Fruit fly (Drosophila melanogaster): Measurements from ENCODE around the gene pnr.

The pnr gene

DNA sequence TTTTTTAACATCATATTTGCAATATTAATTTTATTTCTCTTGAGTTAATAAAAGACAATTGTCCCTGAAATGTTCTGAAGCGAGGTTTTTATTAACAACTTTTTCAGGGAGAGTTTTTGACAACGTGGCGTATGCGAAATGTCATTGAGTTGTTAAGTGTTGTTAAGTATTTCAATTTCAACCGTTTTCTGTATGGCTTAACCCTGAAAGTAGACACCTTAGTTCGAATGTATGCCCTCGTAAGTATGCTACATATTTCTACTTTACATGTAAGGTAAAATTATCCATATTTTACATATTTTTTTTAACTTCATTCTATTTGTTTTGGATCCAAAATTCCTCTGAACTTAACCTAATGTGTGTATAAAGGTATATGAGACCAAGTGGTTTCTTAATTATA is 21.9 kb upstream of the pnr start (continued):
- TF ChIP-seq CG8632 (GFP tag; optimal IDR thresholded peaks at IDR 0.05) (no peak), CG32006 (GFP tag; optimal IDR thresholded peaks at IDR 0.05) (no peak), CG11762 (GFP tag; optimal IDR thresholded peaks at IDR 0.05; ENCODE audit: insufficient read depth) (no peak), Eip75B (GFP tag; optimal IDR thresholded peaks at IDR 0.05) (no peak), CG7368 (GFP tag; optimal IDR thresholded peaks at IDR 0.05) (no peak), Hr4 (GFP tag; optimal IDR thresholded peaks at IDR 0.05) (no peak), topi (GFP tag; optimal IDR thresholded peaks at IDR 0.05) (no peak), pdm3 (GFP tag; optimal IDR thresholded peaks at IDR 0.05) (no peak), eg (GFP tag; IDR thresholded peaks at IDR 0.05) (no peak), Hr39 (GFP tag; optimal IDR thresholded peaks at IDR 0.05) (no peak), Met (GFP tag; optimal IDR thresholded peaks at IDR 0.05) (no peak), CG34406 (GFP tag; optimal IDR thresholded peaks at IDR 0.05) (no peak), CG31627 (GFP tag; optimal IDR thresholded peaks at IDR 0.05) (no peak), fkh (GFP tag; optimal IDR thresholded peaks at IDR 0.05) (peak; percentile 84), CG8119 (GFP tag; IDR thresholded peaks at IDR 0.05) (no peak), CG16779 (tag; optimal IDR thresholded peaks at IDR 0.05) (no peak), CG6808 (GFP tag; optimal IDR thresholded peaks at IDR 0.05) (no peak), Sox102F (GFP tag; optimal IDR thresholded peaks at IDR 0.05) (no peak), CG8319 (GFP tag; optimal IDR thresholded peaks at IDR 0.05) (no peak), dsx (GFP tag; optimal IDR thresholded peaks at IDR 0.05; ENCODE audit: poor library complexity, severe bottlenecking) (no peak), lz (GFP tag; optimal IDR thresholded peaks at IDR 0.05) (no peak), Gug (GFP tag; IDR thresholded peaks at IDR 0.05) (no peak), Hr38 (GFP tag; optimal IDR thresholded peaks at IDR 0.05) (no peak), salr (GFP tag; optimal IDR thresholded peaks at IDR 0.05) (no peak), fd59A (GFP tag; optimal IDR thresholded peaks at IDR 0.05) (no peak), svp (GFP tag) (peak; percentile 22), Smox (GFP tag; optimal IDR thresholded peaks at IDR 0.05) (no peak)

DNA sequence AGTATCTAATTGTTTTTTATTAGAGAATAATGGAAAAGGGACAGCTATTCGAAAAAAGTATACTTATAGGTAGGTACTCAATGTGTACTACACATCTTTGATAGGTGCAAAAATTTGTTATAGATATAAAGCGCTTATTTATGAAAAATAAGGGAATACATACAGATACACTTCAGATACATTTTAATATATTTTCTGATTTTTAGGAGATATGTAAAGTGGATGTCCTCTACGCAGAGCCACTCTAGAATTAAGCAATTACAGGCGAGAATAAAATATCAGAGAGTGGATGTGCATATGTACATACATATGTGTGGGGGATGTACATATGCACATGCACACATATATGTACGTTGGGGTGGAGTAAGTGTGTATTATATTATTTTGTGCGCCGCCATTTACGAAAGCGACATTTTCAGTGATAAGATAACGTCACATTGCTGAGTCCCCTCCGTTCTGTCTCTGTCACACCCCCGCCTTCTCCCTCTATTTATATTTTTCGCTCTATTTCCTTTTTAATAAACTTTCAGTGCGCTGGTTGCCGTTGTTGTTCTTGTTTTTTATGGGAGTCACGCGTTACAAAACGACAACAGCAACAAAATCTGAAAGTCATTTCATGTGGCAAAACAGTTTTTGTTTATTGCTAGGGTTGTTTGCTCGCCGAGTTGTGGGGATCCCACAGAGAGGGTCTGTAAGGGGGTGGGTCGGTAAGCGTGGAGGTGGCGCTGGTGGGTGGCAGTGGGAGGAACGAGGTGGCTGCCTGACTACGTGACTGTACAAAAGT is 21.0 kb upstream of the pnr start:
- TF ChIP-seq eg (GFP tag; IDR thresholded peaks at IDR 0.05) (0 out of 3 replicates have a peak, but pooled peaks have one; percentile 6), Ets21C (GFP tag; optimal IDR thresholded peaks at IDR 0.05) (no peak), CG31627 (GFP tag; optimal IDR thresholded peaks at IDR 0.05) (no peak), CG10631 (GFP tag; optimal IDR thresholded peaks at IDR 0.05) (no peak), ss (GFP tag; optimal IDR thresholded peaks at IDR 0.05) (peak in 1 of 2 experiments; percentile 6), Gug (GFP tag; IDR thresholded peaks at IDR 0.05) (no peak), CG8119 (GFP tag; IDR thresholded peaks at IDR 0.05) (0 out of 3 replicates have a peak, but pooled peaks have one; percentile 34), topi (GFP tag; optimal IDR thresholded peaks at IDR 0.05) (no peak), CG6163 (GFP tag; IDR thresholded peaks at IDR 0.05) (peak; percentile 22; the same call in 1 of the 3 replicates), Eip75B (GFP tag; optimal IDR thresholded peaks at IDR 0.05) (no peak), CG10669 (GFP tag; optimal IDR thresholded peaks at IDR 0.05) (no peak), CG6854 (GFP tag; optimal IDR thresholded peaks at IDR 0.05) (no peak), salr (GFP tag; optimal IDR thresholded peaks at IDR 0.05) (no peak), dac (GFP tag; optimal IDR thresholded peaks at IDR 0.05) (no peak), svp (GFP tag) (peak; percentile 62), Eip93F (GFP tag; optimal IDR thresholded peaks at IDR 0.05) (peak; percentile 61), CG3919 (GFP tag; optimal IDR thresholded peaks at IDR 0.05) (no peak), CG11294 (GFP tag; IDR thresholded peaks at IDR 0.05) (no peak), Lpt (GFP tag; optimal IDR thresholded peaks at IDR 0.05) (no peak), net (GFP tag; optimal IDR thresholded peaks at IDR 0.05) (no peak), fd85E (GFP tag; optimal IDR thresholded peaks at IDR 0.05) (no peak), CG11902 (GFP tag; optimal IDR thresholded peaks at IDR 0.05) (no peak), Met (GFP tag; optimal IDR thresholded peaks at IDR 0.05) (peak; percentile 9), CG32006 (GFP tag; optimal IDR thresholded peaks at IDR 0.05) (no peak), CG11762 (GFP tag; optimal IDR thresholded peaks at IDR 0.05; ENCODE audit: insufficient read depth) (no peak), acj6 (GFP tag; optimal IDR thresholded peaks at IDR 0.05) (no peak), CG34406 (GFP tag; optimal IDR thresholded peaks at IDR 0.05) (no peak), Ets96B (tag; optimal IDR thresholded peaks at IDR 0.05) (no peak), Eip78C (GFP tag) (peak; percentile 58), Sox15 (GFP tag; optimal IDR thresholded peaks at IDR 0.05) (no peak), Hr4 (GFP tag; optimal IDR thresholded peaks at IDR 0.05) (no peak), CG3032 (tag; optimal IDR thresholded peaks at IDR 0.05) (no peak), lz (GFP tag; optimal IDR thresholded peaks at IDR 0.05) (no peak), achi (GFP tag; optimal IDR thresholded peaks at IDR 0.05) (no peak), CG15336 (GFP tag; IDR thresholded peaks at IDR 0.05) (0 out of 2 replicates have a peak, but pooled peaks have one; percentile 14), pdm3 (GFP tag; optimal IDR thresholded peaks at IDR 0.05) (no peak)

Measured in whole organism, prepupa.